Worm (Caenorhabditis elegans) whole organism, young adult: ENCODE measurements around the gene nhr-258.

ENCODE experiments used
- F57A8.1 ChIP-seq: fragments of 200-800 bp; sonication (Bioruptor generic); optimal IDR thresholded peaks from 2 replicates; lab custom pipeline; 2018; ENCODE audit warnings: mild to moderate bottlenecking, missing genetic modification characterization, moderate library complexity, missing compliant biosample characterization
- nhr-27 ChIP-seq: fragments of 200-800 bp; sonication (Bioruptor generic); optimal IDR thresholded peaks from 2 replicates; lab custom pipeline; 2018; ENCODE audit warnings: mild to moderate bottlenecking, missing genetic modification characterization, moderate library complexity, missing compliant biosample characterization
- sea-2 ChIP-seq: fragments of 200-800 bp; sonication (Bioruptor generic); IDR thresholded peaks from 2 replicates; pipeline ENCODE4 v1.3.6; 2022; ENCODE audit warnings: missing genetic modification characterization, missing compliant biosample characterization

ce11 chrIV:8052694-8053093, 8.0 kb downstream of the nhr-258 start:
- TF ChIP-seq nhr-27, result no peak
- TF ChIP-seq sea-2 (GFP tag; lab: Robert Waterston, UW), result no peak
- TF ChIP-seq F57A8.1, result no peak
